Fruit fly (Drosophila melanogaster): ENCODE results near the gene capt.
A peak's percentile ranks its signal among the peaks of the same experiment; 100 is the strongest.

DNA sequence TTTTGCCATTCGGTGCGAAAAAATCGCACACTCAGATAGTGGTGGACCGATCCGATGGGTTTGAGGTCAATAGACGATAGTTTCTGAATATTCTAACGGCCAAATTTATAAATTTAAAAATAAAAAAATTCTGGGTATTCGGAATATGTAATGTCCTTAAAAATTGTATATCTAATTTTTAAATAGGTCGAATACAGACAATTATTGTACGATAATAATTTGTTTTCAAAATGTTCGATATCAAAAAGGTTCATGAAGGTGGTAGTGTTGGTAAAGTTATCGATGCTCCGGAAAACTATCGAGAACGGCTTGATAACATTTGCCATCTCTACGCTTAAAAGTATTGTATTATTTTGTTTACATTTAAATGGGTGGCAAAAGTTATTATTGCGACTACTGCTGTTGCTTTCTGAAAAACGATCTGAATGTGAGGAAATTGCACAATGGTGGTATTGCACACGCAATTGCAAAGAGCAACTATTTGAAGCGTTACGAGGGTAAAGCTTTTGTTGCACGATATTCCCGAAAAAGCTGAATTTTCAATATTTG is 11.9 kb upstream of the capt start, which contains the start of the genes CG31922 and Plap:
- TF ChIP-seq Dll (GFP tag; IDR thresholded peaks at IDR 0.05; ENCODE audit: partially characterized antibody) (peak; percentile 96), Blimp-1 (GFP tag; optimal IDR thresholded peaks at IDR 0.05) (no peak), toy (GFP tag; IDR thresholded peaks at IDR 0.05) (no peak), CG13296 (GFP tag; optimal IDR thresholded peaks at IDR 0.05) (peak; percentile 49), MESR4 (GFP tag; optimal IDR thresholded peaks at IDR 0.05) (peak; percentile 18), tll (GFP tag; optimal IDR thresholded peaks at IDR 0.05) (peak in 1 of 2 experiments; percentile 8), Nf-YB (GFP tag; optimal IDR thresholded peaks at IDR 0.05) (peak; percentile 29), ttk (GFP tag; IDR thresholded peaks at IDR 0.05) (no peak), CG1647 (GFP tag; optimal IDR thresholded peaks at IDR 0.05) (peak; percentile 69), esg (GFP tag; conservative IDR thresholded peaks at IDR 0.05) (peak; percentile 20; the same call in 1 of the 2 replicates), unc-4 (GFP tag; IDR thresholded peaks at IDR 0.05; ENCODE audit: partially characterized antibody) (peak; percentile 95)
